Fruit fly (Drosophila melanogaster): ENCODE data around the gene CG10628.

CG10628 gene

DNA sequence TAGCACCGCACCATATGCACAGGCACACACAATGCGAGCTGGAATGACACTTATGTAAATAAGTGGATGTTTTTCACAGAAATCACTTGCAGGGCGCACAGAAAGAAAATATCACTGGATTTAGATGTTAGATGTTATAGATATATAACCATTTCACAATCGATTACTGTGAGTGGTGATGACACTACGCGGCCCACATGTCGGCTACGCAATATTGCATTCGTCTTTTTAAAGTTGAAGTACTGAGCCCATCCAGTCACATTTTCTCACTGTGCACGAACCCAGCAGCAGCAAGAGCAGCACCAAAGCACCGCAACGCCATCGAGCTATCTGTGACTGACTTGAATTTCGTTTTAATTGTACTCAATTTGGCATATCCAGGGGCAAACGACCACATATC lies 35.9 kb downstream of the CG10628 start (continued):
- TF ChIP-seq CG34406 (GFP tag; optimal IDR thresholded peaks at IDR 0.05) (peak; percentile 10), Sox14 (GFP tag; optimal IDR thresholded peaks at IDR 0.05) (no peak), Sox15 (GFP tag; optimal IDR thresholded peaks at IDR 0.05) (no peak), CG11762 (GFP tag; optimal IDR thresholded peaks at IDR 0.05; ENCODE audit: insufficient read depth) (no peak), Eip93F (GFP tag; optimal IDR thresholded peaks at IDR 0.05) (no peak), Ets21C (GFP tag; optimal IDR thresholded peaks at IDR 0.05) (peak; percentile 22), svp (GFP tag) (peak; percentile 68), lz (GFP tag; optimal IDR thresholded peaks at IDR 0.05) (peak; percentile 20), fd85E (GFP tag; optimal IDR thresholded peaks at IDR 0.05) (no peak), CG11294 (GFP tag; IDR thresholded peaks at IDR 0.05) (no peak), CG4318 (GFP tag; optimal IDR thresholded peaks at IDR 0.05) (peak; percentile 9), CG11902 (GFP tag; optimal IDR thresholded peaks at IDR 0.05) (no peak), CG6792 (GFP tag; optimal IDR thresholded peaks at IDR 0.05) (peak; percentile 23), ss (GFP tag; optimal IDR thresholded peaks at IDR 0.05) (no peak), achi (GFP tag; optimal IDR thresholded peaks at IDR 0.05) (peak; percentile 45), CG7368 (GFP tag; optimal IDR thresholded peaks at IDR 0.05) (no peak), CG3919 (GFP tag; optimal IDR thresholded peaks at IDR 0.05) (no peak), CG6276 (GFP tag; optimal IDR thresholded peaks at IDR 0.05) (no peak), Ets96B (tag; optimal IDR thresholded peaks at IDR 0.05) (no peak), fd59A (GFP tag; optimal IDR thresholded peaks at IDR 0.05) (peak; percentile 8), CG6163 (GFP tag; IDR thresholded peaks at IDR 0.05) (peak; percentile 47; the same call in 2 of the 3 replicates), esn (GFP tag; optimal IDR thresholded peaks at IDR 0.05) (no peak), Gug (GFP tag; IDR thresholded peaks at IDR 0.05) (no peak; the same call in 1 of the 2 replicates), net (GFP tag; optimal IDR thresholded peaks at IDR 0.05) (peak; percentile 16), fkh (GFP tag; optimal IDR thresholded peaks at IDR 0.05) (no peak), Eip78C (GFP tag) (peak; percentile 62)

Data from whole organism, prepupa.